Fruit fly (Drosophila melanogaster) whole organism, adult: ENCODE data around the gene plh.
A peak's percentile ranks its signal among the peaks of the same experiment; 100 is the strongest.

Experiments used
- CG11617 ChIP-seq: fragments of 200-800 bp; sonication (Bioruptor generic); optimal IDR thresholded peaks from 2 replicates; lab custom pipeline; 2017; ENCODE audit warnings: mild to moderate bottlenecking, missing biosample characterization, missing genetic modification reagents, missing genetic modification characterization
- CG12768 ChIP-seq: fragments of 200-800 bp; sonication (Bioruptor generic); optimal IDR thresholded peaks from 2 replicates; lab custom pipeline; 2017; ENCODE audit warnings: missing biosample characterization, missing genetic modification characterization, mild to moderate bottlenecking, moderate library complexity, missing genetic modification reagents
- CG14711 ChIP-seq: fragments of 200-800 bp; sonication (Bioruptor generic); optimal IDR thresholded peaks from 2 replicates; lab custom pipeline; 2018; ENCODE audit warnings: missing biosample characterization, mild to moderate bottlenecking, missing genetic modification characterization, moderate library complexity
- CG1620 ChIP-seq: fragments of 200-800 bp; sonication (Bioruptor generic); optimal IDR thresholded peaks from 2 replicates; lab custom pipeline; 2016; ENCODE audit warnings: missing biosample characterization, missing genetic modification characterization
- CG33017 ChIP-seq: fragments of 200-800 bp; sonication (Bioruptor generic); optimal IDR thresholded peaks from 2 replicates; lab custom pipeline; 2018; ENCODE audit warnings: missing biosample characterization, mild to moderate bottlenecking, missing genetic modification characterization, moderate library complexity
- CG5204 ChIP-seq: fragments of 200-800 bp; sonication (Bioruptor generic); optimal IDR thresholded peaks from 2 replicates; lab custom pipeline; 2016; ENCODE audit warnings: missing biosample characterization, missing genetic modification characterization
- CG7045 ChIP-seq: fragments of 200-800 bp; sonication (Bioruptor generic); optimal IDR thresholded peaks from 2 replicates; lab custom pipeline; 2017; ENCODE audit warnings: missing biosample characterization, mild to moderate bottlenecking, missing genetic modification characterization
- CG7101 ChIP-seq: fragments of 200-800 bp; sonication (Bioruptor generic); optimal IDR thresholded peaks from 2 replicates; lab custom pipeline; 2018; ENCODE audit warnings: missing biosample characterization, mild to moderate bottlenecking, missing genetic modification characterization, moderate library complexity
- Clk ChIP-seq: fragments of 200-800 bp; sonication (Bioruptor generic); optimal IDR thresholded peaks from 2 replicates; lab custom pipeline; 2017; ENCODE audit warnings: missing biosample characterization, missing genetic modification characterization
- Crg-1 ChIP-seq: fragments of 200-800 bp; sonication (Bioruptor generic); optimal IDR thresholded peaks from 2 replicates; lab custom pipeline; 2016; ENCODE audit warnings: missing biosample characterization, missing genetic modification characterization
- Hr96 ChIP-seq: fragments of 200-800 bp; sonication (Bioruptor generic); optimal IDR thresholded peaks from 2 replicates; lab custom pipeline; 2016; ENCODE audit warnings: missing biosample characterization, missing genetic modification characterization
- Mnt ChIP-seq: fragments of 200-800 bp; sonication (Bioruptor generic); optimal IDR thresholded peaks from 2 replicates; lab custom pipeline; 2016; ENCODE audit warnings: missing biosample characterization, mild to moderate bottlenecking, missing genetic modification characterization
- bab1 ChIP-seq: fragments of 200-800 bp; sonication (Bioruptor generic); optimal IDR thresholded peaks from 3 replicates; lab custom pipeline; 2019; ENCODE audit warnings: missing biosample characterization, mild to moderate bottlenecking, missing genetic modification characterization, moderate library complexity
- cic ChIP-seq: fragments of 200-800 bp; sonication (Bioruptor generic); optimal IDR thresholded peaks from 2 replicates; lab custom pipeline; 2017; ENCODE audit warnings: missing biosample characterization, mild to moderate bottlenecking, missing genetic modification characterization, moderate library complexity
- cnc ChIP-seq, 2 experiments: fragments of >200 bp; optimal IDR thresholded peaks; 2 replicates each; lab custom pipeline; 2017
- kay ChIP-seq: fragments of 200-800 bp; sonication (Bioruptor generic); peaks from one replicate; lab custom pipeline; 2016; ENCODE audit warnings: missing biosample characterization, missing genetic modification characterization, borderline replicate concordance
- ovo ChIP-seq: fragments of 200-800 bp; sonication (Bioruptor generic); optimal IDR thresholded peaks from 2 replicates; lab custom pipeline; 2016; ENCODE audit warnings: missing biosample characterization, missing genetic modification characterization
- pad ChIP-seq: fragments of 200-800 bp; sonication (Bioruptor generic); optimal IDR thresholded peaks from 3 replicates; lab custom pipeline; 2017; ENCODE audit warnings: missing biosample characterization, missing genetic modification characterization, mild to moderate bottlenecking, moderate library complexity, missing genetic modification reagents
- tj ChIP-seq: fragments of 200-800 bp; sonication (Bioruptor generic); optimal IDR thresholded peaks from 3 replicates; lab custom pipeline; 2017; ENCODE audit warnings: missing biosample characterization, mild to moderate bottlenecking, missing genetic modification characterization, moderate library complexity
- toe ChIP-seq: fragments of 200-800 bp; sonication (Bioruptor generic); optimal IDR thresholded peaks from 2 replicates; lab custom pipeline; 2016; ENCODE audit warnings: missing biosample characterization, missing genetic modification characterization

The plh gene

dm6 chr3R:4951764-4952570, 58.9 kb downstream of the plh start:
- TF ChIP-seq CG7101 (tag; lab: Kevin White, UChicago) (no peak), ovo (no peak), CG12768 (GFP tag; lab: Kevin White, UChicago) (peak; percentile 80), CG33017 (tag; lab: Kevin White, UChicago) (no peak), CG11617 (no peak), Hr96 (GFP tag; lab: Kevin White, UChicago) (no peak), toe (GFP tag; lab: Kevin White, UChicago) (peak; percentile 24), cic (peak; percentile 70), CG1620 (GFP tag; lab: Kevin White, UChicago) (peak; percentile 13), pad (GFP tag; lab: Kevin White, UChicago) (peak; percentile 97), kay (GFP tag; lab: Kevin White, UChicago) (peak; percentile 1), cnc (optimal IDR thresholded peaks at IDR 0.05; lab: Kevin White, UChicago) (no peak), tj (GFP tag; lab: Kevin White, UChicago) (peak; percentile 85), Mnt (GFP tag; lab: Kevin White, UChicago) (peak; percentile 79), Crg-1 (GFP tag; lab: Kevin White, UChicago) (no peak), CG7045 (GFP tag; lab: Kevin White, UChicago) (peak; percentile 22), CG14711 (tag; lab: Kevin White, UChicago) (no peak), Clk (GFP tag; lab: Kevin White, UChicago) (no peak), bab1 (GFP tag; lab: Kevin White, UChicago) (no peak), CG5204 (no peak)

dm6 chr3R:4947732-4948131, 63.1 kb downstream of the plh start:
- TF ChIP-seq Hr96 (GFP tag; lab: Kevin White, UChicago) (no peak), cic (no peak), CG1620 (GFP tag; lab: Kevin White, UChicago) (peak; percentile 48), toe (GFP tag; lab: Kevin White, UChicago) (no peak), CG7045 (GFP tag; lab: Kevin White, UChicago) (no peak), ovo (peak; percentile 4), Clk (GFP tag; lab: Kevin White, UChicago) (no peak), CG33017 (tag; lab: Kevin White, UChicago) (no peak), cnc (optimal IDR thresholded peaks at IDR 0.05; lab: Kevin White, UChicago) (no peak), Mnt (GFP tag; lab: Kevin White, UChicago) (no peak), pad (GFP tag; lab: Kevin White, UChicago) (peak; percentile 9), CG5204 (no peak), bab1 (GFP tag; lab: Kevin White, UChicago) (no peak), CG12768 (GFP tag; lab: Kevin White, UChicago) (no peak), Crg-1 (GFP tag; lab: Kevin White, UChicago) (no peak), kay (GFP tag; lab: Kevin White, UChicago) (peak; percentile 61), tj (GFP tag; lab: Kevin White, UChicago) (peak; percentile 8), CG7101 (tag; lab: Kevin White, UChicago) (no peak), CG11617 (no peak), CG14711 (tag; lab: Kevin White, UChicago) (no peak)
